Worm (Caenorhabditis elegans) whole organism, L3 larva: ENCODE data around the gene nmur-1.

Source experiments
- fkh-10 ChIP-seq: sonication (generic microtip); optimal IDR thresholded peaks from 2 replicates; lab custom pipeline; 2017; ENCODE audit warnings: missing biosample characterization, missing genetic modification reagents, missing genetic modification characterization
- jun-1 ChIP-seq: fragments of 150-350 bp; optimal IDR thresholded peaks from 2 replicates; lab custom pipeline; 2014; ENCODE audit warnings: missing biosample characterization, missing genetic modification reagents, missing genetic modification characterization
- nhr-237 ChIP-seq: fragments of 150-350 bp; optimal IDR thresholded peaks from 2 replicates; lab custom pipeline; 2014; ENCODE audit warnings: missing biosample characterization, missing genetic modification characterization

DNA sequence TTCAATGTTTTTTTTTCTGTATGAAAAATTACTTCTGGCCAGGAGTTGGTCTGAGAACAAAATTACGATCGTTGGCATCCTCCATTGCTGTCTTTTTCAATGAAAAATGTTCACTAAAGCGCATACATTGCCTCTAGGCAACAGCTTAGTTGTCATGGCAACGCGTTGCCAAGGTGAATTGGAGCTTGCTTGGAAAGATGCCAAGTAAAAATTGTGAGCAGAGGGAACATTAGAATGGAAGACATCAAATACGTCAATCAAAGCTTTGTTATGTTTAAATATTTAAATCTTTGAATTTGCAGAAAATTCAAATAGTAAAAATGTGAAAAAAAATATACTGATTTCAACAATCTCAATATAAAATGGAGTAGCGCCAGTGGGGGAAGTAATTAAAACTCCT, 40.7 kb upstream of the nmur-1 start, which contains the start of gene dylt-2:
- TF ChIP-seq nhr-237: no peak
- TF ChIP-seq fkh-10 (GFP tag; lab: Kevin White, UChicago): no peak
- no peak for TF ChIP-seq jun-1 (tag; lab: Kevin White, UChicago)
